Fruit fly (Drosophila melanogaster) whole organism, embryonic: Measurements from ENCODE around the gene dpr14.
A peak's percentile ranks its signal among the peaks of the same experiment; 100 is the strongest.

ENCODE experiments used
- Atf6 ChIP-seq: fragments of 200-800 bp; sonication (Bioruptor generic); IDR thresholded peaks from 2 replicates; pipeline ENCODE4 v1.3.6; 2022; ENCODE audit warnings: missing biosample characterization, missing genetic modification characterization
- CG10654 ChIP-seq: fragments of 200-800 bp; sonication (Bioruptor generic); optimal IDR thresholded peaks from 2 replicates; lab custom pipeline; 2016; ENCODE audit warnings: missing biosample characterization, missing genetic modification characterization
- CG11085 ChIP-seq: fragments of 200-800 bp; sonication (Bioruptor generic); IDR thresholded peaks from 2 replicates; pipeline ENCODE4 v1.3.6; 2022; ENCODE audit warnings: missing biosample characterization, missing genetic modification characterization
- CG11247 ChIP-seq: fragments of 200-800 bp; sonication (Bioruptor generic); IDR thresholded peaks from 2 replicates; pipeline ENCODE4 v1.3.6; 2022; ENCODE audit warnings: missing biosample characterization, missing genetic modification characterization
- CG11696 ChIP-seq: fragments of 200-800 bp; sonication (Bioruptor generic); IDR thresholded peaks from 2 replicates; pipeline ENCODE4 v1.3.6; 2022; ENCODE audit warnings: missing biosample characterization, missing genetic modification characterization
- CG12659 ChIP-seq: fragments of 200-800 bp; sonication (Bioruptor generic); optimal IDR thresholded peaks from 3 replicates; lab custom pipeline; 2017; ENCODE audit warnings: mild to moderate bottlenecking, missing biosample characterization, missing genetic modification reagents, missing genetic modification characterization
- CG14667 ChIP-seq: fragments of 200-800 bp; sonication (Bioruptor generic); IDR thresholded peaks from 2 replicates; pipeline ENCODE4 v1.3.6; 2022; ENCODE audit warnings: missing biosample characterization, missing genetic modification characterization
- CG14710 ChIP-seq: fragments of 200-800 bp; sonication (Bioruptor generic); optimal IDR thresholded peaks from 3 replicates; lab custom pipeline; 2019; ENCODE audit warnings: missing biosample characterization, mild to moderate bottlenecking, missing genetic modification characterization, moderate library complexity
- CG15514 ChIP-seq: fragments of 200-800 bp; sonication (Bioruptor generic); optimal IDR thresholded peaks from 3 replicates; lab custom pipeline; 2017; ENCODE audit warnings: missing biosample characterization, missing genetic modification characterization, mild to moderate bottlenecking, moderate library complexity, missing genetic modification reagents
- CG15601 ChIP-seq: fragments of 200-800 bp; sonication (Bioruptor generic); optimal IDR thresholded peaks from 3 replicates; lab custom pipeline; 2019; ENCODE audit warnings: missing biosample characterization, mild to moderate bottlenecking, missing genetic modification characterization, moderate library complexity
- CG17385 ChIP-seq: fragments of 200-800 bp; sonication (Bioruptor generic); optimal IDR thresholded peaks from 3 replicates; lab custom pipeline; 2018; ENCODE audit warnings: missing biosample characterization, mild to moderate bottlenecking, missing genetic modification characterization
- CG18599 ChIP-seq: fragments of 200-800 bp; sonication (Bioruptor generic); optimal IDR thresholded peaks from 3 replicates; lab custom pipeline; 2017; ENCODE audit warnings: missing biosample characterization, missing genetic modification characterization, mild to moderate bottlenecking, moderate library complexity, missing genetic modification reagents
- CG2202 ChIP-seq: fragments of 200-800 bp; sonication (Bioruptor generic); optimal IDR thresholded peaks from 2 replicates; lab custom pipeline; 2018; ENCODE audit warnings: missing biosample characterization, mild to moderate bottlenecking, missing genetic modification characterization
- CG3281 ChIP-seq: fragments of 200-800 bp; sonication (Bioruptor generic); optimal IDR thresholded peaks from 3 replicates; lab custom pipeline; 2017; ENCODE audit warnings: missing biosample characterization, mild to moderate bottlenecking, missing genetic modification characterization
- CG3847 ChIP-seq: fragments of 200-800 bp; sonication (Bioruptor generic); IDR thresholded peaks from 2 replicates; pipeline ENCODE4 v1.3.6; 2022; ENCODE audit warnings: missing biosample characterization, missing genetic modification characterization
- CG4820 ChIP-seq: fragments of 200-800 bp; sonication (Bioruptor generic); optimal IDR thresholded peaks from 3 replicates; lab custom pipeline; 2016; ENCODE audit warnings: missing biosample characterization, missing genetic modification characterization
- CG7556 ChIP-seq: fragments of 200-800 bp; sonication (Bioruptor generic); optimal IDR thresholded peaks from 2 replicates; lab custom pipeline; 2017; ENCODE audit warnings: missing biosample characterization, mild to moderate bottlenecking, missing genetic modification characterization
- D ChIP-seq, 2 experiments: fragments of 200-800 bp in 1 of 2; fragments of >200 bp in 1 of 2; sonication (Bioruptor generic) in 1 of 2; optimal IDR thresholded peaks; 2 replicates in 1 of 2; 3 replicates in 1 of 2; lab custom pipeline; 2017; ENCODE audit warnings: mild to moderate bottlenecking in 1 of 2, missing biosample characterization in 1 of 2, missing genetic modification characterization in 1 of 2, missing genetic modification reagents in 1 of 2
- Dbx ChIP-seq: fragments of 200-800 bp; sonication (Bioruptor generic); IDR thresholded peaks from 3 replicates; pipeline ENCODE4 v1.3.6; 2022; ENCODE audit warnings: missing biosample characterization, missing genetic modification characterization
- Drgx ChIP-seq: fragments of 200-800 bp; sonication (Bioruptor generic); IDR thresholded peaks from 2 replicates; pipeline ENCODE4 v1.3.6; 2022; ENCODE audit warnings: missing biosample characterization, missing genetic modification characterization
- Elba2 ChIP-seq: fragments of 200-800 bp; sonication (Bioruptor generic); optimal IDR thresholded peaks from 3 replicates; lab custom pipeline; 2016; ENCODE audit warnings: missing biosample characterization, missing genetic modification characterization
- Ets65A ChIP-seq: fragments of 200-800 bp; sonication (Bioruptor generic); peaks from one replicate; lab custom pipeline; 2016; ENCODE audit warnings: missing biosample characterization, missing genetic modification characterization
- Lim3 ChIP-seq: fragments of 200-800 bp; sonication (Bioruptor generic); IDR thresholded peaks from 2 replicates; pipeline ENCODE4 v1.3.6; 2022; ENCODE audit warnings: missing biosample characterization, missing genetic modification characterization
- Mrtf ChIP-seq: fragments of 200-800 bp; sonication (Bioruptor generic); IDR thresholded peaks from 3 replicates; pipeline ENCODE4 v1.3.6; 2022; ENCODE audit warnings: missing biosample characterization, missing genetic modification characterization
- NFAT ChIP-seq: fragments of 200-800 bp; sonication (Bioruptor generic); IDR thresholded peaks from 2 replicates; pipeline ENCODE4 v1.3.6; 2022; ENCODE audit warnings: missing biosample characterization, missing genetic modification characterization
- Nf-YB ChIP-seq: fragments of 200-800 bp; sonication (Bioruptor generic); optimal IDR thresholded peaks from 3 replicates; lab custom pipeline; 2019; ENCODE audit warnings: missing biosample characterization, mild to moderate bottlenecking, missing genetic modification characterization, moderate library complexity
- NfI ChIP-seq: fragments of 200-800 bp; sonication (Bioruptor generic); optimal IDR thresholded peaks from 3 replicates; lab custom pipeline; 2018; ENCODE audit warnings: missing biosample characterization, mild to moderate bottlenecking, missing genetic modification characterization, moderate library complexity
- Side ChIP-seq: fragments of 200-800 bp; sonication (Bioruptor generic); optimal IDR thresholded peaks from 2 replicates; lab custom pipeline; 2016; ENCODE audit warnings: missing biosample characterization, missing genetic modification characterization
- Taf1 ChIP-seq: fragments of 200-800 bp; sonication (Bioruptor generic); IDR thresholded peaks from 2 replicates; pipeline ENCODE4 v1.3.6; 2022; ENCODE audit warnings: missing biosample characterization, missing genetic modification characterization
- YL-1 ChIP-seq: fragments of 200-800 bp; sonication (Bioruptor generic); optimal IDR thresholded peaks from 3 replicates; lab custom pipeline; 2017; ENCODE audit warnings: missing biosample characterization, mild to moderate bottlenecking, missing genetic modification characterization
- bcd ChIP-seq: fragments of 200-800 bp; sonication (Bioruptor generic); optimal IDR thresholded peaks from 2 replicates; lab custom pipeline; 2017; ENCODE audit warnings: missing biosample characterization, mild to moderate bottlenecking, missing genetic modification characterization
- bigmax ChIP-seq: fragments of 200-800 bp; sonication (Bioruptor generic); optimal IDR thresholded peaks from 2 replicates; lab custom pipeline; 2018; ENCODE audit warnings: missing biosample characterization, mild to moderate bottlenecking, missing genetic modification characterization
- btn ChIP-seq: fragments of 200-800 bp; sonication (Bioruptor generic); optimal IDR thresholded peaks from 2 replicates; lab custom pipeline; 2016; ENCODE audit warnings: missing biosample characterization, missing genetic modification characterization
- chn ChIP-seq: fragments of 200-800 bp; sonication (Bioruptor generic); optimal IDR thresholded peaks from 2 replicates; lab custom pipeline; 2016; ENCODE audit warnings: missing biosample characterization, missing genetic modification characterization
- exex ChIP-seq: fragments of 200-800 bp; sonication (Bioruptor generic); optimal IDR thresholded peaks from 4 replicates; lab custom pipeline; 2018; ENCODE audit warnings: missing biosample characterization, mild to moderate bottlenecking, missing genetic modification characterization, moderate library complexity
- fd102C ChIP-seq: fragments of 200-800 bp; sonication (Bioruptor generic); optimal IDR thresholded peaks from 2 replicates; lab custom pipeline; 2018; ENCODE audit warnings: missing biosample characterization, mild to moderate bottlenecking, missing genetic modification characterization, moderate library complexity
- kay ChIP-seq: fragments of 200-800 bp; sonication (Bioruptor generic); optimal IDR thresholded peaks from 2 replicates; lab custom pipeline; 2016; ENCODE audit warnings: missing biosample characterization, missing genetic modification characterization
- mam ChIP-seq: fragments of 200-800 bp; sonication (Bioruptor generic); optimal IDR thresholded peaks from 3 replicates; lab custom pipeline; 2016; ENCODE audit warnings: missing biosample characterization, missing genetic modification characterization
- nom ChIP-seq: fragments of 200-800 bp; sonication (Bioruptor generic); optimal IDR thresholded peaks from 2 replicates; lab custom pipeline; 2017; ENCODE audit warnings: missing biosample characterization, missing genetic modification characterization, mild to moderate bottlenecking, moderate library complexity, missing genetic modification reagents
- org-1 ChIP-seq: fragments of 200-800 bp; sonication (Bioruptor generic); optimal IDR thresholded peaks from 2 replicates; lab custom pipeline; 2017; ENCODE audit warnings: missing biosample characterization, missing genetic modification characterization
- pan ChIP-seq, 4 experiments: fragments of >200 bp in 3 of 4; fragments of 200-800 bp in 1 of 4; sonication (Bioruptor generic) in 1 of 4; optimal IDR thresholded peaks in 3 of 4; IDR thresholded peaks in 1 of 4; 2 replicates each; pipeline versions ENCODE4 v1.3.6 to Lab custom; 2017 to 2022; ENCODE audit warnings: missing biosample characterization in 2 of 4, missing genetic modification characterization in 2 of 4, mixed read lengths in 1 of 4
- sc ChIP-seq, 3 experiments: fragments of >200 bp in 2 of 3; fragments of 200-800 bp in 1 of 3; sonication (Bioruptor generic) in 1 of 3; optimal IDR thresholded peaks; 2 replicates in 2 of 3; 3 replicates in 1 of 3; lab custom pipeline; 2017; ENCODE audit warnings: mild to moderate bottlenecking in 1 of 3, missing biosample characterization in 1 of 3, missing genetic modification characterization in 1 of 3, missing genetic modification reagents in 1 of 3
- slp2 ChIP-seq: fragments of 200-800 bp; sonication (Bioruptor generic); optimal IDR thresholded peaks from 2 replicates; lab custom pipeline; 2016; ENCODE audit warnings: missing biosample characterization, missing genetic modification characterization
- stc ChIP-seq: fragments of 200-800 bp; sonication (Bioruptor generic); IDR thresholded peaks from 2 replicates; pipeline ENCODE4 v1.3.6; 2022; ENCODE audit warnings: missing biosample characterization, missing genetic modification characterization
- trem ChIP-seq: fragments of 200-800 bp; optimal IDR thresholded peaks from 3 replicates; lab custom pipeline; 2019; ENCODE audit warnings: missing biosample characterization, mild to moderate bottlenecking, missing genetic modification characterization, moderate library complexity
- unpg ChIP-seq: fragments of 200-800 bp; sonication (Bioruptor generic); optimal IDR thresholded peaks from 3 replicates; lab custom pipeline; 2018; ENCODE audit warnings: missing biosample characterization, mild to moderate bottlenecking, missing genetic modification characterization, moderate library complexity
- wor ChIP-seq: fragments of 200-800 bp; sonication (Bioruptor generic); IDR thresholded peaks from 2 replicates; pipeline ENCODE4 v1.3.6; 2022; ENCODE audit warnings: missing biosample characterization, missing genetic modification characterization
- zen ChIP-seq: fragments of 200-800 bp; sonication (Bioruptor generic); optimal IDR thresholded peaks from 3 replicates; lab custom pipeline; 2018; ENCODE audit warnings: missing biosample characterization, mild to moderate bottlenecking, missing genetic modification characterization, moderate library complexity

The dpr14 gene

DNA sequence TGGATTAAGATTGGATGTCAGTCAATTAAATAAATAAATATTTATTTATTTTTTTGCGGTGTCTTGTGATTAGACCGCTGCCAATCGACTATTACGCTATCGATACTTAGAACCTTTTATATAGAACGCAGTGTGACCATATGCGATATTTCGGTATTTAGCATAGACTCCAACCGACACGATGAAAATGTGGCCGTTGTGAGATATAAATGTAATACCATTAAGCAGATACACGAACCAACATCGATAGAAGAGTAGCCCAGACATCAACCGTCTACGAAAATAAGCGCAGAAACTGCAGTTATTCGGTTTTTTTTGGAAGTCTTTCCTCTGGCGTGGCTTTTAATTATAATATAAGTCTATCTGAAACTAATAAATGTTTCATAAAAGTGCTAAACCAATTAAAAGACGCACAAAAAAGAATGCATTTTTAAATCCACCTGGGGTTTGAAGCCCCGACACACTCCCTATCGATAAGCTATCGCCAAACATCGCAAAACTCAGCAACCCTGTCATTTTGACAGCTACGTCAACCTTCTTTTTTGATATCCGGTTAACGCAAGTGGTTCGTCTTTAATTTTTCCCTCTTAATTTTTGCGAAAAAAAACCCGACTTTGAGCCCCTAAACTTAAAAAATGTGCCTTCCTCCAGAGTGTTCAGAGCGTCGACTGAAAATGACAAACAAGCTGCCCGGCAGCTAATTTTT, 25.3 kb upstream of the dpr14 start, which contains the start of the genes Dhdds and RpS14a (continued):
- peak; percentile 56 for TF ChIP-seq nom
- TF ChIP-seq CG15514 (GFP tag; lab: Kevin White, UChicago): peak; percentile 64
- TF ChIP-seq kay (GFP tag; lab: Kevin White, UChicago): no peak
- TF ChIP-seq CG11085 (GFP tag; lab: Robert Waterston, UW): no peak
- peak; percentile 35 for TF ChIP-seq mam (GFP tag; lab: Kevin White, UChicago)
- peak; percentile 75 for TF ChIP-seq NfI
- TF ChIP-seq CG14667 (GFP tag; lab: Robert Waterston, UW): no peak
- peak; percentile 51 for TF ChIP-seq CG7556 (GFP tag; lab: Kevin White, UChicago)
- no peak for TF ChIP-seq bigmax (GFP tag; lab: Kevin White, UChicago)
- peak; percentile 54 for TF ChIP-seq org-1 (GFP tag; lab: Kevin White, UChicago)
- TF ChIP-seq Atf6: no peak
- peak; percentile 88 for TF ChIP-seq bcd (GFP tag; lab: Kevin White, UChicago)
- TF ChIP-seq pan (optimal IDR thresholded peaks at IDR 0.05; lab: Kevin White, UChicago): no peak
- TF ChIP-seq pan (GFP tag; optimal IDR thresholded peaks at IDR 0.05 in 1 of 2, IDR thresholded peaks at IDR 0.05 in 1 of 2): peak in 1 of 2 experiments; percentile 26
- TF ChIP-seq CG11696 (GFP tag; lab: Robert Waterston, UW): no peak
- TF ChIP-seq Side: peak; percentile 45
- TF ChIP-seq CG11247 (GFP tag; lab: Robert Waterston, UW): no peak
- no peak for TF ChIP-seq fd102C
- TF ChIP-seq Drgx (GFP tag; lab: Robert Waterston, UW): no peak
- TF ChIP-seq sc (optimal IDR thresholded peaks at IDR 0.05; lab: Kevin White, UChicago): no peak
- TF ChIP-seq sc (GFP tag; optimal IDR thresholded peaks at IDR 0.05; lab: Kevin White, UChicago): peak; percentile 52
- no peak for TF ChIP-seq chn (GFP tag; lab: Kevin White, UChicago)
- peak; percentile 25 for TF ChIP-seq Elba2
- peak; percentile 67 for TF ChIP-seq CG17385 (GFP tag; lab: Kevin White, UChicago)
- TF ChIP-seq CG3847 (GFP tag; lab: Robert Waterston, UW): peak; percentile 47
- peak; percentile 25 for TF ChIP-seq zen (tag; lab: Kevin White, UChicago)
- TF ChIP-seq wor: no peak
- peak; percentile 58 for TF ChIP-seq CG4820
- no peak for TF ChIP-seq Lim3 (GFP tag; lab: Robert Waterston, UW)
- TF ChIP-seq Taf1: no peak
- peak; percentile 26 for TF ChIP-seq CG2202 (tag; lab: Kevin White, UChicago)
- TF ChIP-seq slp2 (GFP tag; lab: Kevin White, UChicago): peak; percentile 53
- TF ChIP-seq CG3281 (GFP tag; lab: Kevin White, UChicago): peak; percentile 62
- no peak for TF ChIP-seq D (optimal IDR thresholded peaks at IDR 0.05; lab: Kevin White, UChicago)
- TF ChIP-seq D (GFP tag; optimal IDR thresholded peaks at IDR 0.05; lab: Kevin White, UChicago): peak; percentile 62
- TF ChIP-seq exex (tag; lab: Kevin White, UChicago): no peak
- TF ChIP-seq YL-1: peak; percentile 63
- TF ChIP-seq CG14710 (tag; lab: Kevin White, UChicago): peak; percentile 90
- TF ChIP-seq NFAT (GFP tag; lab: Robert Waterston, UW): peak; percentile 33; the same call in 1 of the 2 replicates
- TF ChIP-seq Ets65A (GFP tag; lab: Kevin White, UChicago): peak; percentile 96
- peak; percentile 18 for TF ChIP-seq Nf-YB
- no peak for TF ChIP-seq stc (GFP tag; lab: Robert Waterston, UW)
- peak; percentile 74 for TF ChIP-seq CG15601 (tag; lab: Kevin White, UChicago)
- TF ChIP-seq Dbx (GFP tag; lab: Robert Waterston, UW): 0 out of 3 replicates have a peak, but pooled peaks have one; percentile 11
- TF ChIP-seq trem: peak; percentile 74
- peak; percentile 67 for TF ChIP-seq CG18599 (GFP tag; lab: Kevin White, UChicago)
- peak; percentile 86 for TF ChIP-seq CG12659 (GFP tag; lab: Kevin White, UChicago)
- no peak for TF ChIP-seq btn (GFP tag; lab: Kevin White, UChicago)
- peak; percentile 36 for TF ChIP-seq CG10654 (GFP tag; lab: Kevin White, UChicago)
- peak; percentile 50 for TF ChIP-seq unpg (GFP tag; lab: Kevin White, UChicago)
- TF ChIP-seq Mrtf: no peak
